Worm (Caenorhabditis elegans): Measurements from ENCODE around the gene F53F4.11.
A peak's percentile ranks its signal among the peaks of the same experiment; 100 is the strongest.

Gene F53F4.11

DNA sequence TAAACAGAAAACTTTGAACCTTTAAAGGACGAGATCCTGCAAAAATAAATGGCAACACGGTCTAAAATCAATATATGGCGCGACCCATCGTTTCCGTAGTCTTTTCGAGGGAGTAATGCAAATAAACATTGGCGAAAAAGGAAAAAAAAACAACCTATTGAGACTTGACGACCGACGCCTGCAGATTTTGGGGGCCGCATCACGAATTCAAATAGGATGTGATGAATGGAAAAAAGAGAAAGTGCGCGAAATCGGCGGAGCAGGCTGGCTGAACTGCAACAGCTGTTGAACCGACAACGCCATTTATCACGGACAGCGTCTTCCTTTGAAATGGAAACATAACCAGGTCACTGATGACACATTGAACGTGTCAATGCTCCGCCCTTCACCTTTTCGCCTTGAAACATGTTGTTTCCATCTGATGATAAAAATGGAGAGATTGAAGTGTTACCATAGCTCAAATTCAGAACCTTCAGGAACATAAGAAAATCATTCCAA lies 33.6 kb upstream of the F53F4.11 start:
- TF ChIP-seq sma-9 (GFP tag; optimal IDR thresholded peaks at IDR 0.05) (peak; percentile 34), sma-9 (tag; optimal IDR thresholded peaks at IDR 0.05) (no peak), lin-13 (GFP tag; optimal IDR thresholded peaks at IDR 0.05) (peak; percentile 12), blmp-1 (tag; optimal IDR thresholded peaks at IDR 0.05; ENCODE audit: insufficient read depth) (no peak)

DNA sequence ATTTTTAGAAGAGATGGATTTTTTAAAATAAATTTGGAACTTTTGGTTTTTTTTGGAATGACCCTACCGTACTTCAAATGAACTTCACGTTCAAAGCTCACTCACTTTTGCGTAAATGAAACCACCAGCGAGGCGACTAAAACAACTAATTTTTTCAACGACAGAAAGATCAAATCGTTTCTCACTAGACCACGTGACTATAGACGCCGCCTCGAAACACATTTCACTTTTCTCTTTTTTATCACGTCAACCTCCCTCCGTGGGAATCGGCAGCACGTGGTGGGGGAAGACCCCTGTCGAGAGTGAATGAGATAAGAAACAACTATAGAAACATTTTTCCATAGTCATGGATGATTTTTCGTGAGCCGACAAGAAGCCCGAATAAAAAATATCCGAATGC lies 33.0 kb upstream of the F53F4.11 start:
- TF ChIP-seq nhr-12 (tag; optimal IDR thresholded peaks at IDR 0.05), result no peak
- peak; percentile 48 for TF ChIP-seq ama-1 (optimal IDR thresholded peaks at IDR 0.05)
- TF ChIP-seq elt-3 (tag; optimal IDR thresholded peaks at IDR 0.05), result no peak
- TF ChIP-seq ztf-4 (tag; optimal IDR thresholded peaks at IDR 0.05), result peak; percentile 88
- peak; percentile 70 for TF ChIP-seq lin-13 (GFP tag; optimal IDR thresholded peaks at IDR 0.05)
- no peak for TF ChIP-seq ztf-1 (GFP tag; conservative IDR thresholded peaks at IDR 0.05)
- TF ChIP-seq Y55F3AM.14 (GFP tag; optimal IDR thresholded peaks at IDR 0.05), result no peak
- peak; percentile 3 for TF ChIP-seq ceh-16 (tag; optimal IDR thresholded peaks at IDR 0.05)
- peak; percentile 9 for TF ChIP-seq unc-55 (GFP tag; optimal IDR thresholded peaks at IDR 0.05)
- TF ChIP-seq mdl-1 (tag; optimal IDR thresholded peaks at IDR 0.05), result peak; percentile 93 to 97
- TF ChIP-seq nhr-10 (tag; optimal IDR thresholded peaks at IDR 0.05), result peak; percentile 5
- TF ChIP-seq nhr-129 (tag; optimal IDR thresholded peaks at IDR 0.05), result peak; percentile 87
- TF ChIP-seq blmp-1 (tag; optimal IDR thresholded peaks at IDR 0.05; ENCODE audit: insufficient read depth), result peak; percentile 98
- TF ChIP-seq sma-9 (GFP tag; optimal IDR thresholded peaks at IDR 0.05), result peak; percentile 100
- TF ChIP-seq sma-9 (tag; optimal IDR thresholded peaks at IDR 0.05), result peak; percentile 20
- TF ChIP-seq egl-27 (tag; optimal IDR thresholded peaks at IDR 0.05), result peak; percentile 70
- peak; percentile 78 for TF ChIP-seq sem-4 (tag; optimal IDR thresholded peaks at IDR 0.05)
- peak; percentile 65 for TF ChIP-seq gmeb-1 (tag; optimal IDR thresholded peaks at IDR 0.05)
- TF ChIP-seq aly-2 (tag; optimal IDR thresholded peaks at IDR 0.05), result no peak
- TF ChIP-seq snpc-4 (tag; optimal IDR thresholded peaks at IDR 0.05), result peak; percentile 29
- TF ChIP-seq peb-1 (tag; optimal IDR thresholded peaks at IDR 0.05), result no peak
- TF ChIP-seq lsy-2 (tag; optimal IDR thresholded peaks at IDR 0.05), result peak; percentile 12 to 74
- TF ChIP-seq lin-11 (tag; optimal IDR thresholded peaks at IDR 0.05), result no peak
- TF ChIP-seq fos-1 (tag; optimal IDR thresholded peaks at IDR 0.05), result peak; percentile 69
- TF ChIP-seq ceh-82 (tag; optimal IDR thresholded peaks at IDR 0.05), result no peak
- peak; percentile 91 for TF ChIP-seq nhr-25 (tag; optimal IDR thresholded peaks at IDR 0.05)
- TF ChIP-seq nhr-21 (tag; optimal IDR thresholded peaks at IDR 0.05), result peak; percentile 76
- TF ChIP-seq nhr-11 (tag; optimal IDR thresholded peaks at IDR 0.05), result no peak
- peak; percentile 93 for TF ChIP-seq sma-3 (GFP tag; optimal IDR thresholded peaks at IDR 0.05)
- no peak for TF ChIP-seq nhr-23 (tag; optimal IDR thresholded peaks at IDR 0.05)
- peak; percentile 65 for TF ChIP-seq C34F6.9 (tag; optimal IDR thresholded peaks at IDR 0.05)
- TF ChIP-seq elt-1 (tag; optimal IDR thresholded peaks at IDR 0.05), result no peak
- peak; percentile 89 for TF ChIP-seq F13H6.1 (tag; optimal IDR thresholded peaks at IDR 0.05)
- TF ChIP-seq crh-2 (tag; optimal IDR thresholded peaks at IDR 0.05), result peak; percentile 91
- TF ChIP-seq skn-1 (tag; optimal IDR thresholded peaks at IDR 0.05), result no peak
- TF ChIP-seq unc-62 (GFP tag; optimal IDR thresholded peaks at IDR 0.05), result peak; percentile 27
- TF ChIP-seq dmd-4 (tag; optimal IDR thresholded peaks at IDR 0.05), result no peak
- TF ChIP-seq nhr-237 (tag; optimal IDR thresholded peaks at IDR 0.05), result no peak

DNA sequence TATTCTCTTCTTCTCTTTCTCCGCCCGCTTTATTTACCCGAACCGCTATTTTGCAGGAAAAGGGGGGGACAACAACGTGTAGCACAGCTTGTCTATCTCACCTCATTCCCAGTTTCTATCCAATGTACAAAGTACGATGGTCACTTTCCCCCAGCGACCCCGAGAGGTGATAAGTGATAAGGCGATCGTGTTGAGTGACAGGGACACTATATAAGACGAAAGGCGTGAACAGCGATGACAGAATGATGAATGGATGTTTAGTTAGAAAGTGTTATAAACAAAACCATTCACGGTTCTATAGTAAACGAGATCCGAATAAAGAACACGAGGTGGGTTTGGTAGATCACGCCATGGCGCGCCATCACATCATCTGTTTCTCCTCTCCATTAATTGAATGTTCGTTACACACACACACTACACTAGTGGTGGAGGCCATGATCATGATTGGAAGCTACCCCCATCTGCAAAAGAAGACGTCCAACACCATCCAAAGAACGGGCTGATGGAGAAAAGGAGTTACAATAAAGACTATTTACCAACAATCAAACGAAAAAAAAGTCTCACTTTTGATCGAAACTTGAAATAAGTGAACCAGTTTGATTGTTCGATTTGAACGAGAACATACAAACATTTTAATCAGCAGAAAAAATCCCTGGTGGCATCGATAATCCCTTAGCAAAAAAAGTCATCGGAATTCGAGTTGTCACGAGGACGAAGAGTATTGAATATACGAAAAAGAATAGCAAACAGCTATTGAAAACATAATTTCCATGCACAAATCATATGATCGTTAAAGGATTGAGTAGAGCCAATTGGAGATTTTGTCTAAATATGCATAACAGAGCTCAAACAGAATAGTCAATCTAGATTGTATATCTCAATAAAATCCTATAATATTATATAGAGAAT lies 32.3 kb upstream of the F53F4.11 start:
- TF ChIP-seq gmeb-1 (tag; optimal IDR thresholded peaks at IDR 0.05), result peak; percentile 48
- TF ChIP-seq elt-1 (tag; optimal IDR thresholded peaks at IDR 0.05), result no peak
- peak in 1 of 2 experiments; percentile 60 for TF ChIP-seq lsy-2 (tag; optimal IDR thresholded peaks at IDR 0.05)
- no peak for TF ChIP-seq nhr-237 (tag; optimal IDR thresholded peaks at IDR 0.05)
- TF ChIP-seq Y55F3AM.14 (GFP tag; optimal IDR thresholded peaks at IDR 0.05), result peak; percentile 21
- TF ChIP-seq blmp-1 (tag; optimal IDR thresholded peaks at IDR 0.05; ENCODE audit: insufficient read depth), result peak; percentile 93
- TF ChIP-seq F13H6.1 (tag; optimal IDR thresholded peaks at IDR 0.05), result peak; percentile 83
- TF ChIP-seq nhr-21 (tag; optimal IDR thresholded peaks at IDR 0.05), result peak; percentile 97
- no peak for TF ChIP-seq R02D3.7 (tag; optimal IDR thresholded peaks at IDR 0.05)
- TF ChIP-seq ztf-4 (tag; optimal IDR thresholded peaks at IDR 0.05), result peak; percentile 53
- peak; percentile 90 for TF ChIP-seq sma-3 (GFP tag; optimal IDR thresholded peaks at IDR 0.05)
- TF ChIP-seq snpc-4 (tag; optimal IDR thresholded peaks at IDR 0.05), result peak; percentile 43
- TF ChIP-seq lin-39 (tag; optimal IDR thresholded peaks at IDR 0.05), result no peak
- peak; percentile 65 for TF ChIP-seq crh-2 (tag; optimal IDR thresholded peaks at IDR 0.05)
- TF ChIP-seq nhr-129 (tag; optimal IDR thresholded peaks at IDR 0.05), result peak; percentile 75
- no peak for TF ChIP-seq elt-3 (tag; optimal IDR thresholded peaks at IDR 0.05)
- peak; percentile 43 for TF ChIP-seq skn-1 (tag; optimal IDR thresholded peaks at IDR 0.05)
- no peak for TF ChIP-seq ztf-11 (tag; optimal IDR thresholded peaks at IDR 0.05)
- TF ChIP-seq fos-1 (tag; optimal IDR thresholded peaks at IDR 0.05), result peak; percentile 89
- TF ChIP-seq nhr-25 (tag; optimal IDR thresholded peaks at IDR 0.05), result peak; percentile 90
- TF ChIP-seq sma-9 (GFP tag; optimal IDR thresholded peaks at IDR 0.05), result peak; percentile 85
- no peak for TF ChIP-seq sma-9 (tag; optimal IDR thresholded peaks at IDR 0.05)
- TF ChIP-seq mdl-1 (tag; optimal IDR thresholded peaks at IDR 0.05), result peak; percentile 44 to 75
- TF ChIP-seq egl-27 (tag; optimal IDR thresholded peaks at IDR 0.05), result peak; percentile 39
- TF ChIP-seq ama-1 (optimal IDR thresholded peaks at IDR 0.05), result peak; percentile 69
- no peak for TF ChIP-seq nhr-23 (tag; optimal IDR thresholded peaks at IDR 0.05)
- no peak for TF ChIP-seq lin-13 (GFP tag; optimal IDR thresholded peaks at IDR 0.05)
- peak; percentile 68 for TF ChIP-seq alr-1 (tag; optimal IDR thresholded peaks at IDR 0.05)
